Worm (Caenorhabditis elegans) whole organism, early embryonic: ENCODE results near the gene lgc-27.

Experiments used
- B0310.2 ChIP-seq: sonication (generic microtip); optimal IDR thresholded peaks from 2 replicates; lab custom pipeline; 2016; ENCODE audit warnings: mild to moderate bottlenecking, missing genetic modification characterization, missing compliant biosample characterization
- aly-1 ChIP-seq: sonication (generic microtip); optimal IDR thresholded peaks from 2 replicates; lab custom pipeline; 2016; ENCODE audit warnings: missing genetic modification characterization, missing compliant biosample characterization
- ama-1 ChIP-seq: fragments of 150-350 bp; optimal IDR thresholded peaks from 2 replicates; lab custom pipeline; 2014
- ets-7 ChIP-seq: sonication (generic microtip); optimal IDR thresholded peaks from 2 replicates; lab custom pipeline; 2016; ENCODE audit warnings: missing genotype, missing genetic modification characterization, missing compliant biosample characterization
- flt-1 ChIP-seq: fragments of 200-800 bp; sonication (Bioruptor generic); IDR thresholded peaks from 2 replicates; pipeline ENCODE4 v1.3.6; 2022; ENCODE audit warnings: missing genetic modification characterization, missing compliant biosample characterization
- hmbx-1 ChIP-seq: sonication (generic microtip); optimal IDR thresholded peaks from 2 replicates; lab custom pipeline; 2016; ENCODE audit warnings: mild to moderate bottlenecking, missing genetic modification characterization, missing compliant biosample characterization
- hmg-4 ChIP-seq: fragments of 200-800 bp; sonication (Bioruptor generic); optimal IDR thresholded peaks from 2 replicates; lab custom pipeline; 2018; ENCODE audit warnings: mild to moderate bottlenecking, missing genetic modification characterization, missing compliant biosample characterization
- hnd-1 ChIP-seq: sonication (generic microtip); optimal IDR thresholded peaks from 2 replicates; lab custom pipeline; 2016; ENCODE audit warnings: missing genetic modification characterization, missing compliant biosample characterization
- pes-1 ChIP-seq: fragments of 200-800 bp; sonication (Bioruptor generic); IDR thresholded peaks from 2 replicates; pipeline ENCODE4 v1.3.6; 2022; ENCODE audit warnings: missing genetic modification reagents, missing genetic modification characterization, missing compliant biosample characterization
- scrt-1 ChIP-seq: fragments of 200-800 bp; sonication (Bioruptor generic); IDR thresholded peaks from 2 replicates; pipeline ENCODE4 v1.3.6; 2022; ENCODE audit warnings: missing genetic modification characterization, missing compliant biosample characterization
- sea-1 ChIP-seq: fragments of 200-800 bp; sonication (Bioruptor generic); conservative IDR thresholded peaks from 2 replicates; pipeline ENCODE4 v1.3.6; 2022; ENCODE audit warnings: missing genetic modification characterization, missing compliant biosample characterization
- tbx-11 ChIP-seq: fragments of 200-800 bp; sonication (Bioruptor generic); IDR thresholded peaks from 2 replicates; pipeline ENCODE4 v1.3.6; 2022; ENCODE audit warnings: missing genetic modification characterization, missing compliant biosample characterization

ce11 chrII:4661278-4661677 is 12.4 kb downstream of the lgc-27 start, which contains the start of gene T05A7.13:
- TF ChIP-seq sea-1 (GFP tag; lab: Robert Waterston, UW) (no peak), ama-1 (lab: Kevin White, UChicago) (no peak), scrt-1 (GFP tag; lab: Robert Waterston, UW) (no peak), hmbx-1 (tag; lab: Kevin White, UChicago) (no peak), tbx-11 (GFP tag; lab: Robert Waterston, UW) (no peak), B0310.2 (tag; lab: Kevin White, UChicago) (no peak), hnd-1 (no peak), aly-1 (tag; lab: Kevin White, UChicago) (no peak), ets-7 (tag; lab: Kevin White, UChicago) (no peak), flt-1 (no peak), hmg-4 (GFP tag; lab: Kevin White, UChicago) (no peak), pes-1 (GFP tag; lab: Robert Waterston, UW) (no peak)
